Fruit fly (Drosophila melanogaster): ENCODE data around the gene CapaR.

Gene CapaR

DNA sequence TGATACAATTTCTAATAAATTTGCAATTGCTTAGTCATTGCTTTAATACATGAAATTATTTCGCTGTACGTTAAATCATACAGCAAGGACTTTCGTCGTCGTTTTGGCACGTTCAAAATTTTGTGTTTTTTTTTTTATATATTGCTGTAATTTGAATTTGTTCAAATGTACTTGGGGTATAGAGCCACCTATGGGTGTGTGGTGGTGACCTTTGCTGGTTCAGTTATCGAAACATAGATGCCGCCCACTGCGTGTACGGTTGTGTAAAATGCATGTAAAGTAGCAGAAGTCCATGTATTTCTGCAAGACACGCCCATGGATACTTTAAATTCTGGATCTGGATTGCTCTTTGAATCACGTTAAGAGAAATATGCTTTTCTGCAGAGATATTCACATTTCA, 42.3 kb upstream of the CapaR start (continued):
- peak; percentile 27 for TF ChIP-seq fu2 (GFP tag; optimal IDR thresholded peaks at IDR 0.05)
- peak; percentile 51 for TF ChIP-seq CHES-1-like (GFP tag; optimal IDR thresholded peaks at IDR 0.05)
- peak; percentile 40 for TF ChIP-seq Dip3 (GFP tag; optimal IDR thresholded peaks at IDR 0.05)
- TF ChIP-seq ind (GFP tag; optimal IDR thresholded peaks at IDR 0.05): peak; percentile 42
- TF ChIP-seq Meics (GFP tag; optimal IDR thresholded peaks at IDR 0.05): no peak
- peak; percentile 6 for TF ChIP-seq zf30C (GFP tag; optimal IDR thresholded peaks at IDR 0.05)
- TF ChIP-seq slbo (GFP tag; IDR thresholded peaks at IDR 0.05): peak; percentile 86
- TF ChIP-seq CG10267 (tag; optimal IDR thresholded peaks at IDR 0.05): peak; percentile 54
- TF ChIP-seq Side (GFP tag; optimal IDR thresholded peaks at IDR 0.05): peak; percentile 43
- peak; percentile 74 to 77 for TF ChIP-seq dpn (GFP tag; optimal IDR thresholded peaks at IDR 0.05)
- peak; percentile 21 for TF ChIP-seq CG30431 (GFP tag; optimal IDR thresholded peaks at IDR 0.05)
- peak; percentile 23 for TF ChIP-seq CG17385 (GFP tag; optimal IDR thresholded peaks at IDR 0.05)
- TF ChIP-seq CG4424 (GFP tag; optimal IDR thresholded peaks at IDR 0.05): peak; percentile 56
- TF ChIP-seq sisA (GFP tag; IDR thresholded peaks at IDR 0.05): peak; percentile 74
- peak; percentile 2 for TF ChIP-seq CG12236 (GFP tag; optimal IDR thresholded peaks at IDR 0.05)
- TF ChIP-seq caup (GFP tag; optimal IDR thresholded peaks at IDR 0.05; ENCODE audit: severe bottlenecking): peak; percentile 47
- TF ChIP-seq aop (GFP tag; IDR thresholded peaks at IDR 0.05): peak; percentile 44; the same call in 1 of the 2 replicates
- TF ChIP-seq Hr78 (GFP tag; optimal IDR thresholded peaks at IDR 0.05): peak in 1 of 2 experiments; percentile 98
- no peak for TF ChIP-seq CG2116 (GFP tag; optimal IDR thresholded peaks at IDR 0.05)
- TF ChIP-seq kah (GFP tag; optimal IDR thresholded peaks at IDR 0.05): no peak
- TF ChIP-seq gsb-n (tag; optimal IDR thresholded peaks at IDR 0.05): peak; percentile 17
- TF ChIP-seq CG2875 (GFP tag; optimal IDR thresholded peaks at IDR 0.05): peak; percentile 40
- peak; percentile 19 for TF ChIP-seq crc (GFP tag; optimal IDR thresholded peaks at IDR 0.05)
- peak; percentile 66 for TF ChIP-seq sqz (GFP tag; optimal IDR thresholded peaks at IDR 0.05)
- peak; percentile 83 for TF ChIP-seq sens (GFP tag)
- TF ChIP-seq NK7.1 (GFP tag; optimal IDR thresholded peaks at IDR 0.05): peak; percentile 1
- peak; percentile 33 for TF ChIP-seq CG16815 (GFP tag; optimal IDR thresholded peaks at IDR 0.05)
- peak; percentile 46 for TF ChIP-seq Atf3 (GFP tag; optimal IDR thresholded peaks at IDR 0.05)
- TF ChIP-seq CG32532 (GFP tag; IDR thresholded peaks at IDR 0.05): peak; percentile 83; the same call in 1 of the 2 replicates
- TF ChIP-seq NC2β (GFP tag; optimal IDR thresholded peaks at IDR 0.05): peak; percentile 68
- TF ChIP-seq CG16863 (GFP tag; optimal IDR thresholded peaks at IDR 0.05): peak; percentile 68
- TF ChIP-seq CG10959 (GFP tag; IDR thresholded peaks at IDR 0.05): peak; percentile 64
- peak; percentile 71; the same call in 2 of the 3 replicates for TF ChIP-seq dysf (GFP tag; IDR thresholded peaks at IDR 0.05)
- peak; percentile 73 for TF ChIP-seq CG9932 (GFP tag; IDR thresholded peaks at IDR 0.05)
- TF ChIP-seq D (optimal IDR thresholded peaks at IDR 0.05): no peak
- TF ChIP-seq D (GFP tag; optimal IDR thresholded peaks at IDR 0.05): no peak
- TF ChIP-seq dmrt11E (tag; optimal IDR thresholded peaks at IDR 0.05): peak; percentile 31
- TF ChIP-seq CG3163 (GFP tag; optimal IDR thresholded peaks at IDR 0.05): peak; percentile 97
- no peak for TF ChIP-seq hkb (optimal IDR thresholded peaks at IDR 0.05)
- TF ChIP-seq hkb (GFP tag; IDR thresholded peaks at IDR 0.05): peak; percentile 43; the same call in 1 of the 2 replicates
- peak; percentile 39 for TF ChIP-seq trh (GFP tag; optimal IDR thresholded peaks at IDR 0.05)
- peak; percentile 46 for TF ChIP-seq CG4617 (GFP tag; optimal IDR thresholded peaks at IDR 0.05; ENCODE audit: borderline replicate concordance)
- peak; percentile 52 for TF ChIP-seq Mad (GFP tag; optimal IDR thresholded peaks at IDR 0.05)
- no peak for TF ChIP-seq MESR4 (GFP tag; optimal IDR thresholded peaks at IDR 0.05)
- no peak for TF ChIP-seq org-1 (GFP tag; optimal IDR thresholded peaks at IDR 0.05)
- peak; percentile 84 for TF ChIP-seq CG10979 (tag; optimal IDR thresholded peaks at IDR 0.05)
- TF ChIP-seq Dek (tag; optimal IDR thresholded peaks at IDR 0.05): peak; percentile 28
- peak in 1 of 2 experiments; percentile 70 for TF ChIP-seq Pdp1 (GFP tag; optimal IDR thresholded peaks at IDR 0.05)
- peak; percentile 1 for TF ChIP-seq gfzf (GFP tag; optimal IDR thresholded peaks at IDR 0.05)
- TF ChIP-seq kay (GFP tag; optimal IDR thresholded peaks at IDR 0.05): peak; percentile 15
- peak; percentile 61 for TF ChIP-seq CG17912 (GFP tag; optimal IDR thresholded peaks at IDR 0.05)

All from whole organism, embryonic.